In genomic region chrX:20468192-20468591, dm6 we compare ENCODE assay signal across 4 fruit fly cellular contexts.
TF ChIP-seq lines count a peak whose summit lies in the region.

No protein-coding gene starts in this region.

- no peak for TF ChIP-seq CTCF in whole organism, embryonic (GFP tag; optimal IDR thresholded peaks at IDR 0.05; lab: Kevin White, UChicago)

TF ChIP-seq in whole organism, adult, 20 proteins besides CTCF, POLR2A, EP300 and RAD21:
- TF ChIP-seq Clk (GFP tag; optimal IDR thresholded peaks at IDR 0.05; lab: Kevin White, UChicago) (no peak), CG11617 (GFP tag; optimal IDR thresholded peaks at IDR 0.05; lab: Kevin White, UChicago) (peak; percentile 40), toe (GFP tag; optimal IDR thresholded peaks at IDR 0.05; lab: Kevin White, UChicago) (peak; percentile 46), CG14711 (tag; optimal IDR thresholded peaks at IDR 0.05; lab: Kevin White, UChicago) (no peak), bab1 (GFP tag; optimal IDR thresholded peaks at IDR 0.05; lab: Kevin White, UChicago) (peak; percentile 28), cic (GFP tag; optimal IDR thresholded peaks at IDR 0.05; lab: Kevin White, UChicago) (peak; percentile 49), Hr96 (GFP tag; optimal IDR thresholded peaks at IDR 0.05; lab: Kevin White, UChicago) (peak; percentile 83), CG7045 (GFP tag; optimal IDR thresholded peaks at IDR 0.05; lab: Kevin White, UChicago) (no peak), tj (GFP tag; optimal IDR thresholded peaks at IDR 0.05; lab: Kevin White, UChicago) (peak; percentile 54), CG12768 (GFP tag; optimal IDR thresholded peaks at IDR 0.05; lab: Kevin White, UChicago) (peak; percentile 83), ovo (GFP tag; optimal IDR thresholded peaks at IDR 0.05; lab: Kevin White, UChicago) (peak; percentile 50), Mnt (GFP tag; optimal IDR thresholded peaks at IDR 0.05; lab: Kevin White, UChicago) (peak; percentile 61), pad (GFP tag; optimal IDR thresholded peaks at IDR 0.05; lab: Kevin White, UChicago) (peak; percentile 75), Crg-1 (GFP tag; optimal IDR thresholded peaks at IDR 0.05; lab: Kevin White, UChicago) (no peak), CG33017 (tag; optimal IDR thresholded peaks at IDR 0.05; lab: Kevin White, UChicago) (peak; percentile 10), CG7101 (tag; optimal IDR thresholded peaks at IDR 0.05; lab: Kevin White, UChicago) (peak; percentile 30)
TF ChIP-seq in whole organism, adult: peak in this region for 12.

TF ChIP-seq in whole organism, embryonic, 481 proteins besides CTCF, POLR2A, EP300 and RAD21 (continues in another document):
- no peak for TF ChIP-seq Blimp-1 (GFP tag; optimal IDR thresholded peaks at IDR 0.05; lab: Kevin White, UChicago)
- no peak for TF ChIP-seq CG17612 (GFP tag; IDR thresholded peaks at IDR 0.05; lab: Robert Waterston, UW)
- no peak for TF ChIP-seq CoRest (tag; optimal IDR thresholded peaks at IDR 0.05; lab: Kevin White, UChicago)
- no peak for TF ChIP-seq lola (GFP tag; optimal IDR thresholded peaks at IDR 0.05; lab: Kevin White, UChicago)
- TF ChIP-seq CG4854 (GFP tag; optimal IDR thresholded peaks at IDR 0.05; lab: Kevin White, UChicago): no peak
- TF ChIP-seq CG11696 (GFP tag; IDR thresholded peaks at IDR 0.05; lab: Robert Waterston, UW): no peak
- TF ChIP-seq p53 (GFP tag; optimal IDR thresholded peaks at IDR 0.05; lab: Kevin White, UChicago): no peak
- no peak for TF ChIP-seq nerfin-2 (GFP tag; IDR thresholded peaks at IDR 0.05; lab: Robert Waterston, UW; ENCODE audit: partially characterized antibody)
- no peak for TF ChIP-seq zen (tag; optimal IDR thresholded peaks at IDR 0.05; lab: Kevin White, UChicago)
- no peak for TF ChIP-seq onecut (GFP tag; IDR thresholded peaks at IDR 0.05; lab: Robert Waterston, UW)
- TF ChIP-seq Dref (GFP tag; IDR thresholded peaks at IDR 0.05; lab: Robert Waterston, UW): no peak
- TF ChIP-seq slp2 (GFP tag; optimal IDR thresholded peaks at IDR 0.05; lab: Kevin White, UChicago): no peak
- no peak for TF ChIP-seq Lim3 (GFP tag; IDR thresholded peaks at IDR 0.05; lab: Robert Waterston, UW)
- no peak for TF ChIP-seq CG16813 (GFP tag; IDR thresholded peaks at IDR 0.05; lab: Robert Waterston, UW; ENCODE audit: partially characterized antibody)
- TF ChIP-seq MTF-1 (GFP tag; optimal IDR thresholded peaks at IDR 0.05; lab: Kevin White, UChicago; ENCODE audit: borderline replicate concordance): no peak
- no peak for TF ChIP-seq CG6791 (GFP tag; IDR thresholded peaks at IDR 0.05; lab: Robert Waterston, UW; ENCODE audit: partially characterized antibody)
- TF ChIP-seq Doc3 (GFP tag; IDR thresholded peaks at IDR 0.05; lab: Robert Waterston, UW; ENCODE audit: partially characterized antibody): no peak
- TF ChIP-seq Dip3 (GFP tag; optimal IDR thresholded peaks at IDR 0.05; lab: Kevin White, UChicago): no peak
- no peak for TF ChIP-seq zfh1 (GFP tag; IDR thresholded peaks at IDR 0.05; lab: Robert Waterston, UW)
- TF ChIP-seq CG12236 (GFP tag; optimal IDR thresholded peaks at IDR 0.05; lab: Kevin White, UChicago): no peak
- no peak for TF ChIP-seq CG4424 (GFP tag; optimal IDR thresholded peaks at IDR 0.05; lab: Kevin White, UChicago)
- TF ChIP-seq sens (GFP tag; lab: Kevin White, UChicago): peak; percentile 29
- TF ChIP-seq CG7839 (tag; optimal IDR thresholded peaks at IDR 0.05; lab: Kevin White, UChicago): no peak
- no peak for TF ChIP-seq CG1647 (GFP tag; optimal IDR thresholded peaks at IDR 0.05; lab: Kevin White, UChicago)
- TF ChIP-seq br (optimal IDR thresholded peaks at IDR 0.05; lab: Kevin White, UChicago): no peak
- TF ChIP-seq crp (GFP tag; optimal IDR thresholded peaks at IDR 0.05; lab: Kevin White, UChicago): peak in 1 of 2 experiments; percentile 48

TF ChIP-seq in whole organism, prepupa, 60 proteins besides CTCF, POLR2A, EP300 and RAD21 (continues in another document):
- TF ChIP-seq CG6808 (GFP tag; optimal IDR thresholded peaks at IDR 0.05; lab: Kevin White, UChicago): peak; percentile 56
- peak in 1 of 2 experiments; percentile 85 for TF ChIP-seq ss (GFP tag; optimal IDR thresholded peaks at IDR 0.05; lab: Kevin White, UChicago)
- TF ChIP-seq Lpt (GFP tag; optimal IDR thresholded peaks at IDR 0.05; lab: Kevin White, UChicago): peak; percentile 18
- TF ChIP-seq topi (GFP tag; optimal IDR thresholded peaks at IDR 0.05; lab: Kevin White, UChicago): no peak
- TF ChIP-seq CG11294 (GFP tag; IDR thresholded peaks at IDR 0.05; lab: Robert Waterston, UW): no peak
- no peak for TF ChIP-seq acj6 (GFP tag; optimal IDR thresholded peaks at IDR 0.05; lab: Kevin White, UChicago)
- TF ChIP-seq Ets96B (tag; optimal IDR thresholded peaks at IDR 0.05; lab: Kevin White, UChicago): no peak
- TF ChIP-seq CG10631 (GFP tag; optimal IDR thresholded peaks at IDR 0.05; lab: Kevin White, UChicago): no peak
- no peak for TF ChIP-seq Hr4 (GFP tag; optimal IDR thresholded peaks at IDR 0.05; lab: Kevin White, UChicago)
- no peak for TF ChIP-seq CG8632 (GFP tag; optimal IDR thresholded peaks at IDR 0.05; lab: Kevin White, UChicago)
- peak; percentile 24 for TF ChIP-seq dac (GFP tag; optimal IDR thresholded peaks at IDR 0.05; lab: Kevin White, UChicago)
- peak; percentile 62 for TF ChIP-seq Eip78C (GFP tag; lab: Kevin White, UChicago)
- TF ChIP-seq Eip75B (GFP tag; optimal IDR thresholded peaks at IDR 0.05; lab: Kevin White, UChicago): no peak
- peak; percentile 65 for TF ChIP-seq CG15336 (GFP tag; IDR thresholded peaks at IDR 0.05; lab: Robert Waterston, UW)
- peak; percentile 61 for TF ChIP-seq net (GFP tag; optimal IDR thresholded peaks at IDR 0.05; lab: Kevin White, UChicago)
- TF ChIP-seq eg (GFP tag; IDR thresholded peaks at IDR 0.05; lab: Robert Waterston, UW): peak; percentile 78
- no peak for TF ChIP-seq CG34406 (GFP tag; optimal IDR thresholded peaks at IDR 0.05; lab: Kevin White, UChicago)
- no peak for TF ChIP-seq OdsH (GFP tag; optimal IDR thresholded peaks at IDR 0.05; lab: Kevin White, UChicago)
- peak; percentile 83 for TF ChIP-seq CG6276 (GFP tag; optimal IDR thresholded peaks at IDR 0.05; lab: Kevin White, UChicago)
- TF ChIP-seq CG11902 (GFP tag; optimal IDR thresholded peaks at IDR 0.05; lab: Kevin White, UChicago): no peak
- TF ChIP-seq CG16779 (tag; optimal IDR thresholded peaks at IDR 0.05; lab: Kevin White, UChicago): peak; percentile 83
- TF ChIP-seq pdm3 (GFP tag; optimal IDR thresholded peaks at IDR 0.05; lab: Kevin White, UChicago): no peak
- no peak for TF ChIP-seq esn (GFP tag; optimal IDR thresholded peaks at IDR 0.05; lab: Kevin White, UChicago)
- peak in 1 of 2 experiments; percentile 44 for TF ChIP-seq salr (GFP tag; optimal IDR thresholded peaks at IDR 0.05; lab: Kevin White, UChicago)
- TF ChIP-seq CG4318 (GFP tag; optimal IDR thresholded peaks at IDR 0.05; lab: Kevin White, UChicago): no peak
- no peak for TF ChIP-seq CG7368 (GFP tag; optimal IDR thresholded peaks at IDR 0.05; lab: Kevin White, UChicago)
- TF ChIP-seq CG32006 (GFP tag; optimal IDR thresholded peaks at IDR 0.05; lab: Kevin White, UChicago): no peak
- no peak for TF ChIP-seq Met (GFP tag; optimal IDR thresholded peaks at IDR 0.05; lab: Kevin White, UChicago)
- TF ChIP-seq Hr38 (GFP tag; optimal IDR thresholded peaks at IDR 0.05; lab: Kevin White, UChicago): no peak

TF ChIP-seq in whole organism, pupa, 21 proteins besides CTCF, POLR2A, EP300 and RAD21:
- TF ChIP-seq Ets98B (GFP tag; IDR thresholded peaks at IDR 0.05; lab: Robert Waterston, UW) (peak; percentile 80), CG14655 (GFP tag; optimal IDR thresholded peaks at IDR 0.05; lab: Kevin White, UChicago) (no peak), CG10348 (GFP tag; IDR thresholded peaks at IDR 0.05; lab: Robert Waterston, UW) (no peak), CG34367 (tag; optimal IDR thresholded peaks at IDR 0.05; lab: Kevin White, UChicago) (peak; percentile 42), CG15710 (tag; optimal IDR thresholded peaks at IDR 0.05; lab: Kevin White, UChicago) (peak; percentile 22), D1 (tag; optimal IDR thresholded peaks at IDR 0.05; lab: Kevin White, UChicago) (no peak), CG17806 (tag; optimal IDR thresholded peaks at IDR 0.05; lab: Kevin White, UChicago) (peak; percentile 10), gl (tag; optimal IDR thresholded peaks at IDR 0.05; lab: Kevin White, UChicago) (peak; percentile 59), CG4496 (GFP tag; IDR thresholded peaks at IDR 0.05; lab: Robert Waterston, UW) (peak; percentile 84), rn (GFP tag; IDR thresholded peaks at IDR 0.05; lab: Robert Waterston, UW) (no peak), CG8301 (tag; optimal IDR thresholded peaks at IDR 0.05; lab: Kevin White, UChicago) (peak; percentile 50), Snoo (tag; optimal IDR thresholded peaks at IDR 0.05; lab: Kevin White, UChicago) (no peak), fd96Ca (GFP tag; IDR thresholded peaks at IDR 0.05; lab: Robert Waterston, UW) (peak; percentile 58; the same call in 2 of the 3 replicates), CG32121 (GFP tag; IDR thresholded peaks at IDR 0.05; lab: Robert Waterston, UW) (peak; percentile 75), CG9948 (tag; optimal IDR thresholded peaks at IDR 0.05; lab: Kevin White, UChicago) (peak; percentile 12), Pif1A (GFP tag; optimal IDR thresholded peaks at IDR 0.05; lab: Kevin White, UChicago) (no peak), CG13204 (GFP tag; optimal IDR thresholded peaks at IDR 0.05; lab: Kevin White, UChicago) (no peak), CG8159 (tag; optimal IDR thresholded peaks at IDR 0.05; lab: Kevin White, UChicago) (no peak), EcR (GFP tag; optimal IDR thresholded peaks at IDR 0.05; lab: Kevin White, UChicago) (peak; percentile 9), CG12605 (GFP tag; IDR thresholded peaks at IDR 0.05; lab: Robert Waterston, UW) (peak; percentile 77), Pif1B (GFP tag; optimal IDR thresholded peaks at IDR 0.05; lab: Kevin White, UChicago) (peak; percentile 52)
